Worm (Caenorhabditis elegans) whole organism, L4/young adult: ENCODE measurements around the gene tmem-24.

Experiments used
- W03F9.2 ChIP-seq: fragments of 150-350 bp; optimal IDR thresholded peaks from 2 replicates; lab custom pipeline; 2014; ENCODE audit warnings: missing biosample characterization, missing genetic modification characterization
- dao-5 ChIP-seq: sonication (generic microtip); optimal IDR thresholded peaks from 2 replicates; lab custom pipeline; 2016; ENCODE audit warnings: missing genotype, missing genetic modification characterization, moderate library complexity, missing compliant biosample characterization
- him-1 ChIP-seq: sonication (generic microtip); optimal IDR thresholded peaks from 2 replicates; lab custom pipeline; 2016; ENCODE audit warnings: missing genotype, missing genetic modification reagents, missing genetic modification characterization, missing compliant biosample characterization

The tmem-24 gene

ce11 chrX:3644796-3645195 is at the start of gene tmem-24:
Gene tmem-24 (minus strand): TSS chrX:3644896.
- TF ChIP-seq him-1 (tag; lab: Kevin White, UChicago) (no peak), dao-5 (tag; lab: Kevin White, UChicago) (no peak), W03F9.2 (no peak)

- TF ChIP-seq W03F9.2 (no peak), him-1 (tag; lab: Kevin White, UChicago) (peak; percentile 60), dao-5 (tag; lab: Kevin White, UChicago) (no peak)
These were observed 49.5 kb upstream of the tmem-24 start for ce11 chrX:3694172-3694571.

- no peak for TF ChIP-seq dao-5 (tag; lab: Kevin White, UChicago)
- no peak for TF ChIP-seq him-1 (tag; lab: Kevin White, UChicago)
- no peak for TF ChIP-seq W03F9.2
These were observed 48.4 kb upstream of the tmem-24 start, which contains the start of gene C02F12.8 for ce11 chrX:3693138-3693537. Gene C02F12.8 (minus strand): TSS chrX:3693238.

ce11 chrX:3689802-3690201 is 45.1 kb upstream of the tmem-24 start:
- TF ChIP-seq W03F9.2 = no peak
- no peak for TF ChIP-seq him-1 (tag; lab: Kevin White, UChicago)

- TF ChIP-seq him-1 (tag; lab: Kevin White, UChicago) (no peak), W03F9.2 (no peak), dao-5 (tag; lab: Kevin White, UChicago) (no peak)
These were observed 44.5 kb upstream of the tmem-24 start, which contains the start of gene tag-278 for ce11 chrX:3689155-3689719. Gene tag-278 (minus strand): TSS chrX:3689205.

ce11 chrX:3686420-3686819 is 41.7 kb upstream of the tmem-24 start:
- TF ChIP-seq dao-5 (tag; lab: Kevin White, UChicago) = no peak
- no peak for TF ChIP-seq him-1 (tag; lab: Kevin White, UChicago)
- TF ChIP-seq W03F9.2 = no peak

- TF ChIP-seq W03F9.2 (no peak), dao-5 (tag; lab: Kevin White, UChicago) (no peak)
These were observed 38.4 kb upstream of the tmem-24 start for ce11 chrX:3683060-3683459.

- no peak for TF ChIP-seq W03F9.2
- TF ChIP-seq him-1 (tag; lab: Kevin White, UChicago) = no peak
- no peak for TF ChIP-seq dao-5 (tag; lab: Kevin White, UChicago)
These were observed 36.0 kb upstream of the tmem-24 start, which contains the start of gene tsp-17 for ce11 chrX:3680544-3681214. Gene tsp-17 (plus strand): TSS chrX:3681164.

ce11 chrX:3678507-3679175 is 33.9 kb upstream of the tmem-24 start, which contains the start of gene tag-52:
Gene tag-52 (minus strand): TSS chrX:3678557.
- no peak for TF ChIP-seq W03F9.2
- no peak for TF ChIP-seq him-1 (tag; lab: Kevin White, UChicago)
- TF ChIP-seq dao-5 (tag; lab: Kevin White, UChicago) = no peak

ce11 chrX:3673584-3674108 is 28.9 kb upstream of the tmem-24 start, which contains the start of gene ceh-63:
Gene ceh-63 (minus strand): TSS chrX:3674058.
- TF ChIP-seq dao-5 (tag; lab: Kevin White, UChicago) = no peak
- TF ChIP-seq him-1 (tag; lab: Kevin White, UChicago) = no peak
- no peak for TF ChIP-seq W03F9.2

ce11 chrX:3671998-3672397 is 27.3 kb upstream of the tmem-24 start, which contains the start of gene C02F12.5:
Gene C02F12.5 (minus strand): TSS chrX:3672098.
- no peak for TF ChIP-seq dao-5 (tag; lab: Kevin White, UChicago)
- TF ChIP-seq him-1 (tag; lab: Kevin White, UChicago) = no peak
- no peak for TF ChIP-seq W03F9.2

- TF ChIP-seq dao-5 (tag; lab: Kevin White, UChicago) = no peak
These were observed 24.1 kb upstream of the tmem-24 start, which contains the start of gene snet-1 for ce11 chrX:3668842-3669241. Gene snet-1 (minus strand): TSS chrX:3668942.

ce11 chrX:3659192-3659591 is 14.5 kb upstream of the tmem-24 start, which contains the start of gene R11G1.1:
Gene R11G1.1 (plus strand): TSS chrX:3659492.
- no peak for TF ChIP-seq dao-5 (tag; lab: Kevin White, UChicago)
- no peak for TF ChIP-seq W03F9.2
- no peak for TF ChIP-seq him-1 (tag; lab: Kevin White, UChicago)

ce11 chrX:3655972-3656371 is 11.3 kb upstream of the tmem-24 start, which contains the start of gene R11G1.7:
Gene R11G1.7 (plus strand): TSS chrX:3656272.
- TF ChIP-seq him-1 (tag; lab: Kevin White, UChicago) = no peak
- no peak for TF ChIP-seq dao-5 (tag; lab: Kevin White, UChicago)
- no peak for TF ChIP-seq W03F9.2
